Fruit fly (Drosophila melanogaster) whole organism, adult: ENCODE results near the gene dUTPase.

Source experiments
- CG11617 ChIP-seq: fragments of 200-800 bp; sonication (Bioruptor generic); optimal IDR thresholded peaks from 2 replicates; lab custom pipeline; 2017; ENCODE audit warnings: mild to moderate bottlenecking, missing biosample characterization, missing genetic modification reagents, missing genetic modification characterization
- CG12768 ChIP-seq: fragments of 200-800 bp; sonication (Bioruptor generic); optimal IDR thresholded peaks from 2 replicates; lab custom pipeline; 2017; ENCODE audit warnings: missing biosample characterization, missing genetic modification characterization, mild to moderate bottlenecking, moderate library complexity, missing genetic modification reagents
- CG14711 ChIP-seq: fragments of 200-800 bp; sonication (Bioruptor generic); optimal IDR thresholded peaks from 2 replicates; lab custom pipeline; 2018; ENCODE audit warnings: missing biosample characterization, mild to moderate bottlenecking, missing genetic modification characterization, moderate library complexity
- CG1620 ChIP-seq: fragments of 200-800 bp; sonication (Bioruptor generic); optimal IDR thresholded peaks from 2 replicates; lab custom pipeline; 2016; ENCODE audit warnings: missing biosample characterization, missing genetic modification characterization
- CG33017 ChIP-seq: fragments of 200-800 bp; sonication (Bioruptor generic); optimal IDR thresholded peaks from 2 replicates; lab custom pipeline; 2018; ENCODE audit warnings: missing biosample characterization, mild to moderate bottlenecking, missing genetic modification characterization, moderate library complexity
- CG5204 ChIP-seq: fragments of 200-800 bp; sonication (Bioruptor generic); optimal IDR thresholded peaks from 2 replicates; lab custom pipeline; 2016; ENCODE audit warnings: missing biosample characterization, missing genetic modification characterization
- CG7045 ChIP-seq: fragments of 200-800 bp; sonication (Bioruptor generic); optimal IDR thresholded peaks from 2 replicates; lab custom pipeline; 2017; ENCODE audit warnings: missing biosample characterization, mild to moderate bottlenecking, missing genetic modification characterization
- CG7101 ChIP-seq: fragments of 200-800 bp; sonication (Bioruptor generic); optimal IDR thresholded peaks from 2 replicates; lab custom pipeline; 2018; ENCODE audit warnings: missing biosample characterization, mild to moderate bottlenecking, missing genetic modification characterization, moderate library complexity
- Clk ChIP-seq: fragments of 200-800 bp; sonication (Bioruptor generic); optimal IDR thresholded peaks from 2 replicates; lab custom pipeline; 2017; ENCODE audit warnings: missing biosample characterization, missing genetic modification characterization
- Crg-1 ChIP-seq: fragments of 200-800 bp; sonication (Bioruptor generic); optimal IDR thresholded peaks from 2 replicates; lab custom pipeline; 2016; ENCODE audit warnings: missing biosample characterization, missing genetic modification characterization
- Hr96 ChIP-seq: fragments of 200-800 bp; sonication (Bioruptor generic); optimal IDR thresholded peaks from 2 replicates; lab custom pipeline; 2016; ENCODE audit warnings: missing biosample characterization, missing genetic modification characterization
- Mnt ChIP-seq: fragments of 200-800 bp; sonication (Bioruptor generic); optimal IDR thresholded peaks from 2 replicates; lab custom pipeline; 2016; ENCODE audit warnings: missing biosample characterization, mild to moderate bottlenecking, missing genetic modification characterization
- bab1 ChIP-seq: fragments of 200-800 bp; sonication (Bioruptor generic); optimal IDR thresholded peaks from 3 replicates; lab custom pipeline; 2019; ENCODE audit warnings: missing biosample characterization, mild to moderate bottlenecking, missing genetic modification characterization, moderate library complexity
- cic ChIP-seq: fragments of 200-800 bp; sonication (Bioruptor generic); optimal IDR thresholded peaks from 2 replicates; lab custom pipeline; 2017; ENCODE audit warnings: missing biosample characterization, mild to moderate bottlenecking, missing genetic modification characterization, moderate library complexity
- cnc ChIP-seq, 2 experiments: fragments of >200 bp; optimal IDR thresholded peaks; 2 replicates each; lab custom pipeline; 2017
- kay ChIP-seq: fragments of 200-800 bp; sonication (Bioruptor generic); peaks from one replicate; lab custom pipeline; 2016; ENCODE audit warnings: missing biosample characterization, missing genetic modification characterization, borderline replicate concordance
- ovo ChIP-seq: fragments of 200-800 bp; sonication (Bioruptor generic); optimal IDR thresholded peaks from 2 replicates; lab custom pipeline; 2016; ENCODE audit warnings: missing biosample characterization, missing genetic modification characterization
- pad ChIP-seq: fragments of 200-800 bp; sonication (Bioruptor generic); optimal IDR thresholded peaks from 3 replicates; lab custom pipeline; 2017; ENCODE audit warnings: missing biosample characterization, missing genetic modification characterization, mild to moderate bottlenecking, moderate library complexity, missing genetic modification reagents
- tj ChIP-seq: fragments of 200-800 bp; sonication (Bioruptor generic); optimal IDR thresholded peaks from 3 replicates; lab custom pipeline; 2017; ENCODE audit warnings: missing biosample characterization, mild to moderate bottlenecking, missing genetic modification characterization, moderate library complexity
- toe ChIP-seq: fragments of 200-800 bp; sonication (Bioruptor generic); optimal IDR thresholded peaks from 2 replicates; lab custom pipeline; 2016; ENCODE audit warnings: missing biosample characterization, missing genetic modification characterization

dUTPase gene

DNA sequence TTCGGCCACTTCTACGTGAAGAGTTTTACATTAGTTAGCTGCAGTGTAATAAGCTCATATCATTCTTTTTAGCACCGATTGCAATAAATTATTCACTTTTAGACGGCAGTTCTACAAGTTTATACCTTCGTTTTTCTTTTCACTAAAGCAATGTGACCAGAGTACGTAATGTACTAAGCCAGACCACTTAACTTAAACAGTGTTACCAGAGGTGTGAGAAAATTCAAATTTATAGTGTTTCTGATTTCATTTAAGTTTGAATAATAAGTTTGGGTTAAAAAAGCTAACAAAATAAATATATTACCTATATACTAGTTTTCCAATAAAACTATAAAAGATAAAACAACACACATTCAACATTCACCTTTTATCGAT, 43.1 kb upstream of the dUTPase start:
- TF ChIP-seq CG5204 (no peak), Clk (no peak), Hr96 (GFP tag; lab: Kevin White, UChicago) (no peak), CG12768 (GFP tag; lab: Kevin White, UChicago) (no peak), CG1620 (no peak), Mnt (no peak), tj (GFP tag; lab: Kevin White, UChicago) (no peak)

DNA sequence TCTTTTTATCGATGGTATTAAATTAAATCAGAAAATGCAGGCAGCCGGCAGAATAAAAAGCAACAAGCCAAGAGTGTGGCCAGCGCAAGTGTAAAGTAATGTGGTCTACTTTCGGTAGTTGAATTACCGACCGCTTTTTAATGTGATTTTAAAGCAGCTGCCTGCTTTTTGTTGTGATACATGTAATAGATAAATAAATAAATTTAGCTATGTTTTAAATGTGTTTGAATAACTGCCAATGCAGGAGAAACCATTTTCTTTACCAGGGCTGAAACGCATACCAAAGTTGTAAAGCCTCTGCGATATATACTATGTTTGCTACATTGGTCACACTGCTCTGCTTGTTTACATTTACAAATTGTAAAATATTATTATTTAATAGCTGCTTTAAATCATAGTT, 41.0 kb upstream of the dUTPase start, which contains the start of the genes Tmem214 and YL-1:
TSS of gene Tmem214 (minus strand) at position 142 of the 400 bp plus-strand sequence.
TSS of gene YL-1 (plus strand) at position 310 of the 400 bp plus-strand sequence.
- TF ChIP-seq CG5204 (no peak), Crg-1 (GFP tag; lab: Kevin White, UChicago) (peak; percentile 36), CG33017 (tag; lab: Kevin White, UChicago) (no peak), CG12768 (GFP tag; lab: Kevin White, UChicago) (no peak), cic (peak; percentile 25), CG14711 (tag; lab: Kevin White, UChicago) (peak; percentile 37), bab1 (GFP tag; lab: Kevin White, UChicago) (peak; percentile 62), toe (GFP tag; lab: Kevin White, UChicago) (no peak), Clk (no peak), cnc (optimal IDR thresholded peaks at IDR 0.05; lab: Kevin White, UChicago) (no peak), Mnt (peak; percentile 39), CG1620 (peak; percentile 22), kay (GFP tag; lab: Kevin White, UChicago) (no peak), Hr96 (GFP tag; lab: Kevin White, UChicago) (no peak), tj (GFP tag; lab: Kevin White, UChicago) (no peak), ovo (no peak), CG7101 (peak; percentile 9), CG7045 (no peak), CG11617 (GFP tag; lab: Kevin White, UChicago) (peak; percentile 40), pad (GFP tag; lab: Kevin White, UChicago) (peak; percentile 28)

DNA sequence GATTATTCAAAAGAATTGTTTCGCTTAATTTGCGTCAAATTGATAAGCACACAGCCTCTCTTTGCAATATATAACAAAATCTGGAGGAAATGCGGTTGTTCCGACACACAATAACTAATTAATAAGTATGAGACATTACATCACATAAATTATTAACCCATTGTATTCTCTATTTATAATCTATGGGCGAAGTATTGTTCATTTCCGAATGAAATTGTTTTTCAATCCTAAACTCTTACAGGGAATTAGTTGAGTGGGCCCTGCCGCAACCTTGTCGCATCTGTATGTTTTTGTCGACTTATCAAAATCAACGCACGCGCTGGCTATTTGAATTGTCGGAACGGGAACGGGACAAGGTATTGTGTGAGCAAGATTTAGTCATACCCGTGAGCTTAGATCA, 38.9 kb upstream of the dUTPase start, which contains the start of gene CG16743:
TSS of gene CG16743 (plus strand) at position 57 of the 400 bp plus-strand sequence.
- TF ChIP-seq ovo (no peak), cnc (optimal IDR thresholded peaks at IDR 0.05; lab: Kevin White, UChicago) (no peak), CG11617 (GFP tag; lab: Kevin White, UChicago) (no peak), CG7045 (no peak), CG14711 (tag; lab: Kevin White, UChicago) (peak; percentile 54), kay (GFP tag; lab: Kevin White, UChicago) (no peak), tj (GFP tag; lab: Kevin White, UChicago) (peak; percentile 40), Mnt (peak; percentile 31), CG12768 (GFP tag; lab: Kevin White, UChicago) (no peak), Hr96 (GFP tag; lab: Kevin White, UChicago) (no peak), CG7101 (peak; percentile 31), pad (GFP tag; lab: Kevin White, UChicago) (no peak), Crg-1 (GFP tag; lab: Kevin White, UChicago) (no peak), CG33017 (tag; lab: Kevin White, UChicago) (peak; percentile 63), toe (GFP tag; lab: Kevin White, UChicago) (no peak), Clk (no peak), CG5204 (no peak), CG1620 (no peak), cic (no peak), bab1 (GFP tag; lab: Kevin White, UChicago) (no peak)

DNA sequence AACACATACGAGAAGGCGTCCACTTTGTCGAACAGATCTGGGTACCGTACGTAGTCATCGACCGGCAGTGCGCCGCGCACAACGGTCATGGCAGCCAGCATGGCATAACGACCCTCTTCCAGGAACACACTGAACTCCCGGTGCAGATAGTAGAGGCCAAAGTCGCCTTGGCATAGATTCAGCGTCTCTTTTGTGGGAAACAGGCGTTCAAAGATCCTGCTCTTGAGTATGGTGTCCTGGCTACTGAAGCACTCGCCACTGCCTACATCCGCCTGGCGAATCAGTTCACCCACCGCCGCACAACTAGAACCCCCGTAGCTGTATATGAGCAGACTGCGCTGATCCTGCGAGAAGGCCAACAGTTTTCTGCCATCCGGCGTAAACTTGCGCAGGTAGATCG, 36.5 kb upstream of the dUTPase start:
- no peak for TF ChIP-seq CG5204
- no peak for TF ChIP-seq Crg-1 (GFP tag; lab: Kevin White, UChicago)
- no peak for TF ChIP-seq tj (GFP tag; lab: Kevin White, UChicago)
- TF ChIP-seq cic, result no peak
- no peak for TF ChIP-seq toe (GFP tag; lab: Kevin White, UChicago)
- TF ChIP-seq ovo, result no peak
- TF ChIP-seq kay (GFP tag; lab: Kevin White, UChicago), result no peak
- no peak for TF ChIP-seq cnc (optimal IDR thresholded peaks at IDR 0.05; lab: Kevin White, UChicago)
- no peak for TF ChIP-seq Clk
- TF ChIP-seq CG33017 (tag; lab: Kevin White, UChicago), result no peak
- no peak for TF ChIP-seq Hr96 (GFP tag; lab: Kevin White, UChicago)
- TF ChIP-seq CG1620, result no peak

DNA sequence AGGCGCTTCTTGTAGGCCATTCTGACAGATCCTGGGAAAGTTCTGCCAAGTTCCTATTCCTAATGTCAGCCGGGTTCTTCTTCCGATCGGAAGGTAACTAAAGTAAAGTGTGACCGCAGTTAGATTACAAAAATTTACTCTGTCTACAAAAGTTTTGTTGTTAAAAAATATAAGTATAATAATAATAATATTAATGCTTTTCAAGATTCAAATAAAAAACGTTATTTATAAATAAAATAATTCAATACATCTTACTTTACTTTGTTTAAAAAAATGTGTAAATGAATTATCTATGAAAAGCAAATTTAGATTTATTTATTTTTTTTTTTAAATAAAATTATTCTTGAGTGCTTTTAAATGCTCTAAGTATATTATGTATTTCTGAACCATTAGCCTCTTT, 35.9 kb upstream of the dUTPase start, which contains the start of gene abo:
TSS of gene abo (minus strand) at position 101 of the 400 bp plus-strand sequence.
- TF ChIP-seq tj (GFP tag; lab: Kevin White, UChicago), result no peak
- TF ChIP-seq bab1 (GFP tag; lab: Kevin White, UChicago), result no peak
- TF ChIP-seq pad (GFP tag; lab: Kevin White, UChicago), result no peak
- no peak for TF ChIP-seq Clk
- no peak for TF ChIP-seq cic
- TF ChIP-seq cnc (optimal IDR thresholded peaks at IDR 0.05; lab: Kevin White, UChicago), result no peak
- no peak for TF ChIP-seq CG14711 (tag; lab: Kevin White, UChicago)
- no peak for TF ChIP-seq CG11617 (GFP tag; lab: Kevin White, UChicago)
- TF ChIP-seq CG5204, result no peak
- TF ChIP-seq CG7101, result no peak
- TF ChIP-seq Hr96 (GFP tag; lab: Kevin White, UChicago), result no peak
- TF ChIP-seq CG12768 (GFP tag; lab: Kevin White, UChicago), result no peak
- TF ChIP-seq CG1620, result no peak
- TF ChIP-seq ovo, result no peak
- no peak for TF ChIP-seq CG7045
- TF ChIP-seq CG33017 (tag; lab: Kevin White, UChicago), result no peak
- no peak for TF ChIP-seq kay (GFP tag; lab: Kevin White, UChicago)
- TF ChIP-seq Crg-1 (GFP tag; lab: Kevin White, UChicago), result no peak
- no peak for TF ChIP-seq toe (GFP tag; lab: Kevin White, UChicago)
